Worm (Caenorhabditis elegans) whole organism, L4 larva: Measurements from ENCODE around the gene C23H5.11.
A peak's percentile ranks its signal among the peaks of the same experiment; 100 is the strongest.

Source experiments
- R02D3.7 ChIP-seq: fragments of 150-350 bp; sonication (generic microtip); optimal IDR thresholded peaks from 3 replicates; lab custom pipeline; 2014; ENCODE audit warnings: missing biosample characterization, missing genetic modification characterization
- Y105C5A.15 ChIP-seq: fragments of 200-800 bp; sonication (Bioruptor generic); IDR thresholded peaks from 2 replicates; pipeline ENCODE4 v1.3.6; 2022; ENCODE audit warnings: missing genetic modification characterization, missing compliant biosample characterization
- ZK337.2 ChIP-seq: fragments of 200-800 bp; sonication (Bioruptor generic); IDR thresholded peaks from 2 replicates; pipeline ENCODE4 v1.3.6; 2022; ENCODE audit warnings: missing genetic modification reagents, missing genetic modification characterization, missing compliant biosample characterization
- ceh-32 ChIP-seq: sonication (generic microtip); optimal IDR thresholded peaks from 2 replicates; lab custom pipeline; 2016; ENCODE audit warnings: mild to moderate bottlenecking, missing genetic modification characterization, missing compliant biosample characterization; ENCODE audit not compliant: poor library complexity
- ceh-44 ChIP-seq: fragments of 200-800 bp; sonication (Bioruptor generic); IDR thresholded peaks from 2 replicates; pipeline ENCODE4 v1.3.6; 2022; ENCODE audit warnings: missing genetic modification reagents, missing genetic modification characterization, missing compliant biosample characterization
- ceh-62 ChIP-seq: sonication (generic microtip); optimal IDR thresholded peaks from 2 replicates; lab custom pipeline; 2017; ENCODE audit warnings: missing biosample characterization, missing genetic modification characterization
- ceh-82 ChIP-seq: sonication (generic microtip); optimal IDR thresholded peaks from 2 replicates; lab custom pipeline; 2017; ENCODE audit warnings: missing biosample characterization, missing genetic modification characterization
- ces-1 ChIP-seq: fragments of 150-350 bp; sonication (generic microtip); optimal IDR thresholded peaks from 4 replicates; lab custom pipeline; 2014; ENCODE audit warnings: missing biosample characterization, missing genetic modification reagents, missing genetic modification characterization
- ctbp-1 ChIP-seq: fragments of 200-800 bp; sonication (Bioruptor generic); IDR thresholded peaks from 2 replicates; pipeline ENCODE4 v1.3.6; 2022; ENCODE audit warnings: missing genetic modification reagents, missing genetic modification characterization, missing compliant biosample characterization
- daf-16 ChIP-seq, 3 experiments: sonication (generic microtip); optimal IDR thresholded peaks; 2 replicates each; lab custom pipeline; 2016 to 2017; ENCODE audit warnings: missing genetic modification characterization in 3 of 3, missing genetic modification reagents in 3 of 3, mild to moderate bottlenecking in 2 of 3, missing compliant biosample characterization in 2 of 3, missing biosample characterization in 1 of 3, moderate library complexity in 1 of 3
- dmd-6 ChIP-seq: fragments of 200-800 bp; sonication (Bioruptor generic); IDR thresholded peaks from 2 replicates; pipeline ENCODE4 v1.3.6; 2022; ENCODE audit warnings: missing genetic modification reagents, missing genetic modification characterization, missing compliant biosample characterization
- dmd-8 ChIP-seq: fragments of 200-800 bp; sonication (Bioruptor generic); IDR thresholded peaks from 2 replicates; pipeline ENCODE4 v1.3.6; 2022; ENCODE audit warnings: missing genetic modification characterization, missing compliant biosample characterization
- dmd-9 ChIP-seq: fragments of 200-800 bp; sonication (Bioruptor generic); IDR thresholded peaks from 2 replicates; pipeline ENCODE4 v1.3.6; 2022; ENCODE audit warnings: missing genetic modification reagents, missing genetic modification characterization, missing compliant biosample characterization
- duxl-1 ChIP-seq: sonication (generic microtip); optimal IDR thresholded peaks from 2 replicates; lab custom pipeline; 2016; ENCODE audit warnings: mild to moderate bottlenecking, missing genetic modification characterization, moderate library complexity, missing compliant biosample characterization; ENCODE audit not compliant: poor library complexity
- egl-43 ChIP-seq: fragments of 200-800 bp; sonication (Bioruptor generic); IDR thresholded peaks from 2 replicates; pipeline ENCODE4 v1.3.6; 2022; ENCODE audit warnings: missing genetic modification reagents, missing genetic modification characterization, missing compliant biosample characterization
- fos-1 ChIP-seq: fragments of 150-350 bp; optimal IDR thresholded peaks from 2 replicates; lab custom pipeline; 2014; ENCODE audit warnings: missing biosample characterization, missing genetic modification characterization
- hif-1 ChIP-seq, 2 experiments: sonication (generic microtip); optimal IDR thresholded peaks; 2 replicates each; lab custom pipeline; 2016 to 2017; ENCODE audit warnings: missing compliant biosample characterization in 2 of 2, missing genetic modification characterization in 2 of 2, missing genetic modification reagents in 2 of 2, missing genotype in 2 of 2, mild to moderate bottlenecking in 1 of 2
- hlh-11 ChIP-seq: fragments of 200-800 bp; sonication (Bioruptor generic); optimal IDR thresholded peaks from 2 replicates; lab custom pipeline; 2018; ENCODE audit warnings: mild to moderate bottlenecking, missing genetic modification characterization, missing compliant biosample characterization
- hlh-30 ChIP-seq: sonication (generic microtip); optimal IDR thresholded peaks from 2 replicates; lab custom pipeline; 2017; ENCODE audit warnings: antibody characterized with exemption, mild to moderate bottlenecking, missing genetic modification characterization, missing compliant biosample characterization; ENCODE audit not compliant: insufficient read depth
- jun-1 ChIP-seq: fragments of 150-350 bp; optimal IDR thresholded peaks from 2 replicates; lab custom pipeline; 2014; ENCODE audit warnings: missing biosample characterization, missing genetic modification reagents, missing genetic modification characterization
- lim-7 ChIP-seq: fragments of 200-800 bp; sonication (Bioruptor generic); IDR thresholded peaks from 2 replicates; pipeline ENCODE4 v1.3.6; 2022; ENCODE audit warnings: missing genetic modification characterization, missing compliant biosample characterization
- lin-13 ChIP-seq: fragments of 150-350 bp; optimal IDR thresholded peaks from 2 replicates; lab custom pipeline; 2014; ENCODE audit warnings: missing biosample characterization, missing genetic modification reagents, missing genetic modification characterization
- lin-38 ChIP-seq: fragments of 200-800 bp; sonication (Bioruptor generic); IDR thresholded peaks from 2 replicates; pipeline ENCODE4 v1.3.6; 2022; ENCODE audit warnings: missing genetic modification reagents, missing genetic modification characterization, missing compliant biosample characterization
- lin-39 ChIP-seq: fragments of 150-350 bp; optimal IDR thresholded peaks from 2 replicates; lab custom pipeline; 2014; ENCODE audit warnings: missing biosample characterization, missing genetic modification reagents, missing genetic modification characterization
- lir-3 ChIP-seq: sonication (generic microtip); optimal IDR thresholded peaks from 2 replicates; lab custom pipeline; 2016; ENCODE audit warnings: mild to moderate bottlenecking, missing genetic modification characterization, missing compliant biosample characterization
- lsy-2 ChIP-seq, 2 experiments: fragments of 150-350 bp in 1 of 2; sonication (generic microtip) in 1 of 2; optimal IDR thresholded peaks; 2 replicates each; lab custom pipeline; 2014 to 2017; ENCODE audit warnings: missing biosample characterization in 2 of 2, missing genetic modification characterization in 2 of 2
- madf-5 ChIP-seq, 2 experiments: fragments of 200-800 bp; sonication (Bioruptor generic); IDR thresholded peaks; 2 replicates each; pipeline ENCODE4 v1.3.6; 2022; ENCODE audit warnings: missing compliant biosample characterization in 2 of 2, missing genetic modification characterization in 2 of 2
- mdt-29 ChIP-seq: fragments of 200-800 bp; sonication (Bioruptor generic); IDR thresholded peaks from 2 replicates; pipeline ENCODE4 v1.3.6; 2022; ENCODE audit warnings: missing genetic modification reagents, missing genetic modification characterization, missing compliant biosample characterization
- nhr-102 ChIP-seq: sonication (generic microtip); optimal IDR thresholded peaks from 2 replicates; lab custom pipeline; 2016; ENCODE audit warnings: mild to moderate bottlenecking, missing genetic modification characterization, moderate library complexity, missing compliant biosample characterization
- nhr-6 ChIP-seq: fragments of 150-350 bp; optimal IDR thresholded peaks from 2 replicates; lab custom pipeline; 2014; ENCODE audit warnings: missing biosample characterization, missing genetic modification characterization
- nhr-77 ChIP-seq: fragments of 150-350 bp; optimal IDR thresholded peaks from 2 replicates; lab custom pipeline; 2014; ENCODE audit warnings: missing biosample characterization, missing genetic modification characterization
- pha-4 ChIP-seq, 2 experiments: fragments of 150-350 bp in 1 of 2; fragments of 200-800 bp in 1 of 2; sonication (Bioruptor generic) in 1 of 2; IDR thresholded peaks in 1 of 2; optimal IDR thresholded peaks in 1 of 2; 2 replicates each; pipeline versions ENCODE4 v1.3.6 to Lab custom; 2014 to 2022; ENCODE audit warnings: missing genetic modification characterization in 2 of 2, missing genetic modification reagents in 2 of 2, missing biosample characterization in 1 of 2, missing compliant biosample characterization in 1 of 2
- php-3 ChIP-seq: fragments of 200-800 bp; sonication (Bioruptor generic); IDR thresholded peaks from 2 replicates; pipeline ENCODE4 v1.3.6; 2022; ENCODE audit warnings: missing genetic modification reagents, missing genetic modification characterization, missing compliant biosample characterization
- saeg-2 ChIP-seq: fragments of 200-800 bp; sonication (Bioruptor generic); IDR thresholded peaks from 2 replicates; pipeline ENCODE4 v1.3.6; 2022; ENCODE audit warnings: missing genetic modification reagents, missing genetic modification characterization, missing compliant biosample characterization
- set-16 ChIP-seq: fragments of 200-800 bp; sonication (Bioruptor generic); IDR thresholded peaks from 2 replicates; pipeline ENCODE4 v1.3.6; 2022; ENCODE audit warnings: missing genetic modification reagents, missing genetic modification characterization, missing compliant biosample characterization
- skn-1 ChIP-seq: fragments of 150-350 bp; optimal IDR thresholded peaks from 2 replicates; lab custom pipeline; 2014; ENCODE audit warnings: missing biosample characterization, missing genetic modification characterization
- snpc-4 ChIP-seq: fragments of 150-350 bp; optimal IDR thresholded peaks from 2 replicates; lab custom pipeline; 2014; ENCODE audit warnings: missing biosample characterization, missing genetic modification characterization
- unc-39 ChIP-seq: sonication (generic microtip); optimal IDR thresholded peaks from 2 replicates; lab custom pipeline; 2017; ENCODE audit warnings: missing biosample characterization, missing genetic modification characterization
- unc-62 ChIP-seq, 3 experiments: fragments of 150-350 bp in 1 of 3; sonication (generic microtip); optimal IDR thresholded peaks in 2 of 3; peaks in 1 of 3; 1 replicate in 1 of 3; 2 replicates in 2 of 3; lab custom pipeline; 2014 to 2017; ENCODE audit warnings: missing biosample characterization in 3 of 3, missing genetic modification characterization in 3 of 3, missing genetic modification reagents in 3 of 3, missing genotype in 1 of 3
- zip-11 ChIP-seq: fragments of 200-800 bp; sonication (Bioruptor generic); IDR thresholded peaks from 2 replicates; pipeline ENCODE4 v1.3.6; 2022; ENCODE audit warnings: missing genetic modification characterization, missing compliant biosample characterization

Gene C23H5.11

DNA sequence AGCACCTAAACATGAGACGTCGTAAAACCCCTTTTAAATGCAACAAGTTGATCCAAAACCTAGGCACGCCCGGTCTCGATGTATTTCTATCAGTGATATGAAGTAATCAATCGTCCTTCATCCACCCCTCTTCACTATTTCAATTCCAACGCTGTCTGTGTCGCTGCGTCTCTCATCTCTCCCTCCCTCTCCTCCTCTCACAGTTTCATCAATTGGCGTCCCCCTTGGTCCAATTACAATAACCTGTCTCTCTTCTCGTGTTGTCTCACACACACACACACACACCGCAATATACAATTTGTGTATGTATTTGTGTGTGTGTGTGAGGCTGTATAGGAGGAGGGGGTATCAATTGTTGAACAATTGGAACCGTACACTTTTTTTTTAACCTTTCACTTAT lies 16.5 kb downstream of the C23H5.11 start (continued):
- TF ChIP-seq lsy-2 (tag; optimal IDR thresholded peaks at IDR 0.05; lab: Kevin White, UChicago) (no peak), ceh-44 (GFP tag; lab: Robert Waterston, UW) (no peak), skn-1 (tag; lab: Kevin White, UChicago) (no peak), set-16 (no peak), ceh-82 (tag; lab: Kevin White, UChicago) (no peak), nhr-6 (tag; lab: Kevin White, UChicago) (peak; percentile 2), daf-16 (GFP tag; optimal IDR thresholded peaks at IDR 0.05; lab: Kevin White, UChicago) (no peak), daf-16 (tag; optimal IDR thresholded peaks at IDR 0.05; lab: Kevin White, UChicago) (no peak)

DNA sequence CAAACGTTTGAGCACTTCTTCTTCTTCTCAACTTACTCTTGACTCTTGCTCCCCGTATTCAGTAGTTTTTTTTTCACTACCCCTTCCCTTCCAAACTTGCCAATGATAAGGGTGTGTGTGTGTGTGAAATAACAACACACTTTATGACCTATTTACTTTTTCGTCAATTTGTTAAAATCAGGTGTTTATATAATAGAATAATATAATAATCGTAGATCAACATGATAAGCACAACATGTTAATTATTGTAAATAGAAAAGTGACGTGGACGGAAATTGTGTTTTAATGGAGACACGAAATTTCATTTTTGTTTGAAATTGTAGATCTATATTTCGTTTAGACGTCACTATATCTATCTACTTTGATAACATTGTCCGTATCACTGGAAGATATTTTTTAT lies 19.3 kb downstream of the C23H5.11 start:
- no peak for TF ChIP-seq lin-39 (tag; lab: Kevin White, UChicago)
- no peak for TF ChIP-seq madf-5 (GFP tag; IDR thresholded peaks at IDR 0.05; lab: Robert Waterston, UW)
- TF ChIP-seq daf-16 (GFP tag; optimal IDR thresholded peaks at IDR 0.05; lab: Kevin White, UChicago), result no peak
- peak; percentile 94 for TF ChIP-seq daf-16 (tag; optimal IDR thresholded peaks at IDR 0.05; lab: Kevin White, UChicago)

DNA sequence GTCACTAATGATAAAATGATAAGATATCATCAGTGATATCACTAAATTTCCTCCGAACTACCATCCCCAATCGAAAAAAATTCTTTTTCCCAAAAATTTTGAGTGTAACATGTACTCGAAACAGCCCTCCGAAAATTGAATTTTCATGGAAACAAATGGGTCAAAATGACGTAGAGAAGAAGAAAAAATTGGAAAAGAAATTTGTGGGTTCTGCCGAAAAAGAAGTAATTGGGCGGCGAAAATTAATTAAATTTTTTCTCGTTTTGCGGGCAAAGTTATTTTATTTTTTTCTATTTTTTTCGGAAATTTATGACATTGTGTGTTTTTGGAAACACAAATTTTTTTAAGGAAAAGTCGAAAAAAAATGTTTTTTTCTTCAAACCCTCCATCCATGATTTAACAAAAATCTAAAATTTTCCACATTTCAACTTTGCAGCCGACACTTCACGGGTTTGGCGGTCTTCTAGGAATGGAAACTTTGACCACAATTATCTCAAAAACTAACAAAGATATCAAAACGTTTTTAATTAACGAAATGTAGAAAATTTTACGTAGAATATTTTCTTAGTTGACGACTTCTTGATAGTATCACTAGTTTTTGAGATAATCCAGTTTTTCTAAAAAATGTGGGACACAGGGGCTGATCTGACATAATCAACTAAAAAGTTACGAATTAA lies 22.4 kb downstream of the C23H5.11 start:
- TF ChIP-seq hlh-11 (tag; lab: Kevin White, UChicago), result no peak
- TF ChIP-seq ceh-32 (tag; lab: Kevin White, UChicago), result no peak
- no peak for TF ChIP-seq lin-38 (GFP tag; lab: Robert Waterston, UW)
- no peak for TF ChIP-seq hif-1 (tag; optimal IDR thresholded peaks at IDR 0.05; lab: Kevin White, UChicago)
- TF ChIP-seq zip-11 (GFP tag; lab: Robert Waterston, UW), result no peak
- no peak for TF ChIP-seq nhr-77 (tag; lab: Kevin White, UChicago)
- TF ChIP-seq R02D3.7, result no peak
- no peak for TF ChIP-seq fos-1 (tag; lab: Kevin White, UChicago)
- no peak for TF ChIP-seq snpc-4 (tag; lab: Kevin White, UChicago)
- TF ChIP-seq php-3 (GFP tag; lab: Robert Waterston, UW), result no peak
- no peak for TF ChIP-seq nhr-102 (tag; lab: Kevin White, UChicago)
- TF ChIP-seq ctbp-1 (GFP tag; lab: Robert Waterston, UW), result no peak
- no peak for TF ChIP-seq ceh-44 (GFP tag; lab: Robert Waterston, UW)
- no peak for TF ChIP-seq lin-13 (GFP tag; lab: Kevin White, UChicago)
- no peak for TF ChIP-seq unc-39
- TF ChIP-seq hlh-30, result no peak
- TF ChIP-seq lsy-2 (tag; optimal IDR thresholded peaks at IDR 0.05; lab: Kevin White, UChicago), result peak in 1 of 2 experiments; percentile 13
- TF ChIP-seq ZK337.2 (GFP tag; lab: Robert Waterston, UW), result no peak
- no peak for TF ChIP-seq Y105C5A.15 (GFP tag; lab: Robert Waterston, UW)
- no peak for TF ChIP-seq mdt-29 (GFP tag; lab: Robert Waterston, UW)
- no peak for TF ChIP-seq ceh-62 (tag; lab: Kevin White, UChicago)
- no peak for TF ChIP-seq daf-16 (GFP tag; optimal IDR thresholded peaks at IDR 0.05; lab: Kevin White, UChicago)
- TF ChIP-seq daf-16 (tag; optimal IDR thresholded peaks at IDR 0.05; lab: Kevin White, UChicago), result no peak
- TF ChIP-seq dmd-6 (GFP tag; lab: Robert Waterston, UW), result no peak
- TF ChIP-seq ces-1, result peak; percentile 66
- TF ChIP-seq unc-62 (GFP tag; optimal IDR thresholded peaks at IDR 0.05 in 1 of 2; lab: Kevin White, UChicago), result peak in 1 of 2 experiments; percentile 2
- no peak for TF ChIP-seq unc-62 (tag; optimal IDR thresholded peaks at IDR 0.05; lab: Kevin White, UChicago)
- no peak for TF ChIP-seq pha-4 (GFP tag; IDR thresholded peaks at IDR 0.05; lab: Robert Waterston, UW)
- no peak for TF ChIP-seq pha-4 (tag; optimal IDR thresholded peaks at IDR 0.05; lab: Kevin White, UChicago)

DNA sequence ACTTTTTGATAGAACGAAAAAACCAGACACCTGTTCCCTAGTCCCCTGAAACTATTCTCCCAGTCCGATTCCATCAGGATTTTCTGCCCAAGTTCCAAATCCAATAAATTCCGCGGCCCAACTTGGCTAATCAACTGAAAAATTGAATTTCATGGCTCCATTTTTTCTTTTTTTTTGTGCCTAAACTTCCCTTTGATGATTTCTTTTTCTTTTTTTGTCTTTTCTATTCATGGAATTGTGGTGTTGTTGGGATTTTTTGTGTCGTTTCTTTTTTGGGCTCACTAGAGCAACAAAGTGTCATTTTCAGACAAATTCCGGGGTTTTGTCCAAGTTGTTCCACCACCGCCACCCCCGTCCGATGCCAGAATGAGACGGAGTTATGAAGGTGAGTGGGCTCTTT lies 33.8 kb downstream of the C23H5.11 start, which contains the start of gene arrd-26:
Gene arrd-26 (plus strand): TSS at position 301 of the 400 bp plus-strand sequence.
- TF ChIP-seq jun-1 (tag; lab: Kevin White, UChicago) (no peak), lin-13 (GFP tag; lab: Kevin White, UChicago) (no peak), lir-3 (tag; lab: Kevin White, UChicago) (no peak), dmd-8 (no peak), dmd-9 (no peak), duxl-1 (tag; lab: Kevin White, UChicago) (no peak), saeg-2 (GFP tag; lab: Robert Waterston, UW) (no peak), lim-7 (GFP tag; lab: Robert Waterston, UW) (no peak), ceh-32 (tag; lab: Kevin White, UChicago) (no peak), egl-43 (GFP tag; lab: Robert Waterston, UW) (no peak)
